Worm (Caenorhabditis elegans) whole organism, L4 larva: Measurements from ENCODE around the gene F10G2.4.
"Not testable (repeated sequence)": the region's sequence is repeated elsewhere in the genome, so short reads cannot be mapped to it uniquely, and the experiment has no call there.

Source experiments
- F10B5.3 ChIP-seq: sonication (generic microtip); optimal IDR thresholded peaks from 2 replicates; lab custom pipeline; 2016; ENCODE audit warnings: mild to moderate bottlenecking, missing genetic modification characterization, missing compliant biosample characterization
- R02D3.7 ChIP-seq: fragments of 150-350 bp; sonication (generic microtip); optimal IDR thresholded peaks from 3 replicates; lab custom pipeline; 2014; ENCODE audit warnings: missing biosample characterization, missing genetic modification characterization
- Y105C5A.15 ChIP-seq: fragments of 200-800 bp; sonication (Bioruptor generic); IDR thresholded peaks from 2 replicates; pipeline ENCODE4 v1.3.6; 2022; ENCODE audit warnings: missing genetic modification characterization, missing compliant biosample characterization
- Y48G9A.11 ChIP-seq: fragments of 200-800 bp; sonication (Bioruptor generic); IDR thresholded peaks from 2 replicates; pipeline ENCODE4 v1.3.6; 2022; ENCODE audit warnings: missing genetic modification reagents, missing genetic modification characterization, missing compliant biosample characterization
- Y75B8A.6 ChIP-seq: fragments of 200-800 bp; sonication (Bioruptor generic); IDR thresholded peaks from 2 replicates; pipeline ENCODE4 v1.3.6; 2022; ENCODE audit warnings: missing genetic modification reagents, missing genetic modification characterization, missing compliant biosample characterization
- ZK337.2 ChIP-seq: fragments of 200-800 bp; sonication (Bioruptor generic); IDR thresholded peaks from 2 replicates; pipeline ENCODE4 v1.3.6; 2022; ENCODE audit warnings: missing genetic modification reagents, missing genetic modification characterization, missing compliant biosample characterization
- aly-2 ChIP-seq: sonication (generic microtip); optimal IDR thresholded peaks from 2 replicates; lab custom pipeline; 2018; ENCODE audit warnings: missing biosample characterization, missing genetic modification characterization
- ceh-20 ChIP-seq: fragments of 200-800 bp; sonication (Bioruptor generic); IDR thresholded peaks from 2 replicates; pipeline ENCODE4 v1.3.6; 2022; ENCODE audit warnings: missing genetic modification reagents, missing genetic modification characterization, missing compliant biosample characterization
- ceh-32 ChIP-seq: sonication (generic microtip); optimal IDR thresholded peaks from 2 replicates; lab custom pipeline; 2016; ENCODE audit warnings: mild to moderate bottlenecking, missing genetic modification characterization, missing compliant biosample characterization; ENCODE audit not compliant: poor library complexity
- ceh-44 ChIP-seq: fragments of 200-800 bp; sonication (Bioruptor generic); IDR thresholded peaks from 2 replicates; pipeline ENCODE4 v1.3.6; 2022; ENCODE audit warnings: missing genetic modification reagents, missing genetic modification characterization, missing compliant biosample characterization
- ces-1 ChIP-seq: fragments of 150-350 bp; sonication (generic microtip); optimal IDR thresholded peaks from 4 replicates; lab custom pipeline; 2014; ENCODE audit warnings: missing biosample characterization, missing genetic modification reagents, missing genetic modification characterization
- cey-2 ChIP-seq: sonication (generic microtip); optimal IDR thresholded peaks from 3 replicates; lab custom pipeline; 2017; ENCODE audit warnings: missing genetic modification characterization, mild to moderate bottlenecking, missing compliant biosample characterization, antibody characterized with exemption, borderline replicate concordance; ENCODE audit not compliant: insufficient read depth
- ctbp-1 ChIP-seq: fragments of 200-800 bp; sonication (Bioruptor generic); IDR thresholded peaks from 2 replicates; pipeline ENCODE4 v1.3.6; 2022; ENCODE audit warnings: missing genetic modification reagents, missing genetic modification characterization, missing compliant biosample characterization
- daf-12 ChIP-seq: fragments of 150-350 bp; optimal IDR thresholded peaks from 2 replicates; lab custom pipeline; 2014; ENCODE audit warnings: missing biosample characterization, missing genetic modification reagents, missing genetic modification characterization
- dmd-6 ChIP-seq: fragments of 200-800 bp; sonication (Bioruptor generic); IDR thresholded peaks from 2 replicates; pipeline ENCODE4 v1.3.6; 2022; ENCODE audit warnings: missing genetic modification reagents, missing genetic modification characterization, missing compliant biosample characterization
- dmd-8 ChIP-seq: fragments of 200-800 bp; sonication (Bioruptor generic); IDR thresholded peaks from 2 replicates; pipeline ENCODE4 v1.3.6; 2022; ENCODE audit warnings: missing genetic modification characterization, missing compliant biosample characterization
- egl-27 ChIP-seq: sonication (generic microtip); optimal IDR thresholded peaks from 3 replicates; lab custom pipeline; 2017; ENCODE audit warnings: missing biosample characterization, missing genetic modification reagents, missing genetic modification characterization
- egl-43 ChIP-seq: fragments of 200-800 bp; sonication (Bioruptor generic); IDR thresholded peaks from 2 replicates; pipeline ENCODE4 v1.3.6; 2022; ENCODE audit warnings: missing genetic modification reagents, missing genetic modification characterization, missing compliant biosample characterization
- hif-1 ChIP-seq, 2 experiments: sonication (generic microtip); optimal IDR thresholded peaks; 2 replicates each; lab custom pipeline; 2016 to 2017; ENCODE audit warnings: missing compliant biosample characterization in 2 of 2, missing genetic modification characterization in 2 of 2, missing genetic modification reagents in 2 of 2, missing genotype in 2 of 2, mild to moderate bottlenecking in 1 of 2
- hlh-11 ChIP-seq: fragments of 200-800 bp; sonication (Bioruptor generic); optimal IDR thresholded peaks from 2 replicates; lab custom pipeline; 2018; ENCODE audit warnings: mild to moderate bottlenecking, missing genetic modification characterization, missing compliant biosample characterization
- hmg-1.1 ChIP-seq: fragments of 200-800 bp; sonication (Bioruptor generic); IDR thresholded peaks from 2 replicates; pipeline ENCODE4 v1.3.6; 2022; ENCODE audit warnings: missing genetic modification reagents, missing genetic modification characterization, missing compliant biosample characterization
- lim-7 ChIP-seq: fragments of 200-800 bp; sonication (Bioruptor generic); IDR thresholded peaks from 2 replicates; pipeline ENCODE4 v1.3.6; 2022; ENCODE audit warnings: missing genetic modification characterization, missing compliant biosample characterization
- lin-1 ChIP-seq: fragments of 200-800 bp; sonication (Bioruptor generic); IDR thresholded peaks from 2 replicates; pipeline ENCODE4 v1.3.6; 2022; ENCODE audit warnings: missing genetic modification reagents, missing genetic modification characterization, missing compliant biosample characterization
- lin-38 ChIP-seq: fragments of 200-800 bp; sonication (Bioruptor generic); IDR thresholded peaks from 2 replicates; pipeline ENCODE4 v1.3.6; 2022; ENCODE audit warnings: missing genetic modification reagents, missing genetic modification characterization, missing compliant biosample characterization
- nhr-10 ChIP-seq: fragments of 150-350 bp; optimal IDR thresholded peaks from 2 replicates; lab custom pipeline; 2014; ENCODE audit warnings: missing biosample characterization, missing genetic modification characterization
- nhr-11 ChIP-seq: fragments of 150-350 bp; optimal IDR thresholded peaks from 2 replicates; lab custom pipeline; 2014; ENCODE audit warnings: missing biosample characterization, missing genetic modification characterization
- nhr-237 ChIP-seq: sonication (generic microtip); optimal IDR thresholded peaks from 2 replicates; lab custom pipeline; 2017; ENCODE audit warnings: missing biosample characterization, missing genetic modification characterization
- nhr-41 ChIP-seq: fragments of 200-800 bp; sonication (Bioruptor generic); IDR thresholded peaks from 2 replicates; pipeline ENCODE4 v1.3.6; 2022; ENCODE audit warnings: missing genetic modification reagents, missing genetic modification characterization, missing compliant biosample characterization
- rbr-2 ChIP-seq: sonication (generic microtip); optimal IDR thresholded peaks from 2 replicates; lab custom pipeline; 2016; ENCODE audit warnings: missing genotype, missing genetic modification characterization, missing compliant biosample characterization
- saeg-2 ChIP-seq: fragments of 200-800 bp; sonication (Bioruptor generic); IDR thresholded peaks from 2 replicates; pipeline ENCODE4 v1.3.6; 2022; ENCODE audit warnings: missing genetic modification reagents, missing genetic modification characterization, missing compliant biosample characterization
- set-16 ChIP-seq: fragments of 200-800 bp; sonication (Bioruptor generic); IDR thresholded peaks from 2 replicates; pipeline ENCODE4 v1.3.6; 2022; ENCODE audit warnings: missing genetic modification reagents, missing genetic modification characterization, missing compliant biosample characterization
- spr-3 ChIP-seq: fragments of 200-800 bp; sonication (Bioruptor generic); optimal IDR thresholded peaks from 2 replicates; lab custom pipeline; 2018; ENCODE audit warnings: mild to moderate bottlenecking, missing genetic modification characterization, missing compliant biosample characterization
- unc-130 ChIP-seq: sonication (generic microtip); optimal IDR thresholded peaks from 2 replicates; lab custom pipeline; 2016; ENCODE audit warnings: missing genetic modification reagents, missing genetic modification characterization, missing compliant biosample characterization
- unc-62 ChIP-seq, 3 experiments: fragments of 150-350 bp in 1 of 3; sonication (generic microtip); optimal IDR thresholded peaks in 2 of 3; peaks in 1 of 3; 1 replicate in 1 of 3; 2 replicates in 2 of 3; lab custom pipeline; 2014 to 2017; ENCODE audit warnings: missing biosample characterization in 3 of 3, missing genetic modification characterization in 3 of 3, missing genetic modification reagents in 3 of 3, missing genotype in 1 of 3
- zfp-2 ChIP-seq: sonication (generic microtip); optimal IDR thresholded peaks from 2 replicates; lab custom pipeline; 2016; ENCODE audit warnings: mild to moderate bottlenecking, missing genetic modification characterization, missing compliant biosample characterization
- zfp-3 ChIP-seq: fragments of 200-800 bp; sonication (Bioruptor generic); conservative IDR thresholded peaks from 2 replicates; pipeline ENCODE4 v1.3.6; 2022; ENCODE audit warnings: missing genetic modification reagents, missing genetic modification characterization, missing compliant biosample characterization
- ztf-11 ChIP-seq: fragments of 150-350 bp; optimal IDR thresholded peaks from 2 replicates; lab custom pipeline; 2014; ENCODE audit warnings: missing biosample characterization, missing genetic modification characterization
- ztf-7 ChIP-seq: fragments of 150-350 bp; optimal IDR thresholded peaks from 2 replicates; lab custom pipeline; 2014; ENCODE audit warnings: missing biosample characterization, missing genetic modification characterization

The F10G2.4 gene

ce11 chrV:7295270-7295669 lies 31.8 kb upstream of the F10G2.4 start, which contains the start of gene F07G11.4:
F07G11.4 (minus strand) TSS chrV:7295370.
- TF ChIP-seq hif-1 (tag; optimal IDR thresholded peaks at IDR 0.05; lab: Kevin White, UChicago) (no peak), lim-7 (GFP tag; lab: Robert Waterston, UW) (no peak), hlh-11 (tag; lab: Kevin White, UChicago) (no peak), daf-12 (no peak), cey-2 (tag; lab: Kevin White, UChicago) (no peak), lin-38 (no peak), spr-3 (GFP tag; lab: Kevin White, UChicago) (no peak), aly-2 (no peak), dmd-8 (no peak), F10B5.3 (tag; lab: Kevin White, UChicago) (no peak), ztf-11 (tag; lab: Kevin White, UChicago) (no peak), Y48G9A.11 (GFP tag; lab: Robert Waterston, UW) (no peak), hmg-1.1 (no peak), ces-1 (GFP tag; lab: Kevin White, UChicago) (no peak)

ce11 chrV:7297263-7297662 lies 29.8 kb upstream of the F10G2.4 start, which contains the start of gene srj-32:
srj-32 (minus strand) TSS chrV:7297363.
- TF ChIP-seq unc-130 (GFP tag; lab: Kevin White, UChicago) (no peak), egl-27 (tag; lab: Kevin White, UChicago) (no peak), nhr-41 (GFP tag; lab: Robert Waterston, UW) (no peak), zfp-2 (tag; lab: Kevin White, UChicago) (no peak), nhr-11 (tag; lab: Kevin White, UChicago) (no peak), zfp-3 (no peak), ctbp-1 (GFP tag; lab: Robert Waterston, UW) (no peak), saeg-2 (no peak), egl-43 (GFP tag; lab: Robert Waterston, UW) (no peak), R02D3.7 (no peak), aly-2 (no peak), daf-12 (no peak)

- TF ChIP-seq unc-62 (GFP tag; optimal IDR thresholded peaks at IDR 0.05 in 1 of 2; lab: Kevin White, UChicago) (peak in 1 of 2 experiments; percentile 55), unc-62 (tag; optimal IDR thresholded peaks at IDR 0.05; lab: Kevin White, UChicago) (no peak), nhr-10 (tag; lab: Kevin White, UChicago) (no peak)
These were observed 28.6 kb upstream of the F10G2.4 start, which contains the start of gene F07G11.3 for ce11 chrV:7298463-7298862. F07G11.3 (plus strand) TSS chrV:7298763.

- TF ChIP-seq ZK337.2; ceh-20 (GFP tag; lab: Robert Waterston, UW); ceh-44: not testable (repeated sequence)
These were observed 22.5 kb upstream of the F10G2.4 start, which contains the start of gene F07G11.2 for ce11 chrV:7304506-7304905. F07G11.2 (plus strand) TSS chrV:7304806.

ce11 chrV:7307089-7307488 lies 19.9 kb upstream of the F10G2.4 start, which contains the start of gene F07G11.1:
F07G11.1 (plus strand) TSS chrV:7307389.
- TF ChIP-seq Y75B8A.6 (GFP tag; lab: Robert Waterston, UW) (no peak), R02D3.7 (no peak), ZK337.2 (no peak), rbr-2 (tag; lab: Kevin White, UChicago) (no peak), lin-1 (no peak), ceh-32 (tag; lab: Kevin White, UChicago) (no peak), hlh-11 (tag; lab: Kevin White, UChicago) (no peak), Y105C5A.15 (GFP tag; lab: Robert Waterston, UW) (no peak), set-16 (no peak), nhr-237 (tag; lab: Kevin White, UChicago) (no peak), ztf-7 (no peak), nhr-11 (tag; lab: Kevin White, UChicago) (no peak), dmd-6 (GFP tag; lab: Robert Waterston, UW) (no peak)
